Fruit fly (Drosophila melanogaster) whole organism, embryonic: ENCODE results near the gene SdicB.

ENCODE experiments used
- CG10274 ChIP-seq: fragments of 200-800 bp; sonication (Bioruptor generic); optimal IDR thresholded peaks from 3 replicates; lab custom pipeline; 2017; ENCODE audit warnings: missing biosample characterization, mild to moderate bottlenecking, missing genetic modification characterization
- CG10321 ChIP-seq: fragments of 200-800 bp; sonication (Bioruptor generic); IDR thresholded peaks from 2 replicates; pipeline ENCODE4 v1.3.6; 2022; ENCODE audit warnings: missing biosample characterization, missing genetic modification characterization
- CG10462 ChIP-seq: fragments of 200-800 bp; sonication (Bioruptor generic); optimal IDR thresholded peaks from 2 replicates; lab custom pipeline; 2016; ENCODE audit warnings: missing biosample characterization, missing genetic modification characterization
- CG11456 ChIP-seq: fragments of 200-800 bp; sonication (Bioruptor generic); IDR thresholded peaks from 3 replicates; pipeline ENCODE4 v1.3.6; 2022; ENCODE audit warnings: missing biosample characterization, missing genetic modification characterization
- CG11696 ChIP-seq: fragments of 200-800 bp; sonication (Bioruptor generic); IDR thresholded peaks from 2 replicates; pipeline ENCODE4 v1.3.6; 2022; ENCODE audit warnings: missing biosample characterization, missing genetic modification characterization
- CG13424 ChIP-seq: fragments of 200-800 bp; sonication (Bioruptor generic); optimal IDR thresholded peaks from 2 replicates; lab custom pipeline; 2019; ENCODE audit warnings: missing biosample characterization, mild to moderate bottlenecking, missing genetic modification characterization, moderate library complexity
- CG13624 ChIP-seq: fragments of 200-800 bp; sonication (Bioruptor generic); optimal IDR thresholded peaks from 2 replicates; lab custom pipeline; 2016; ENCODE audit warnings: missing biosample characterization, missing genetic modification characterization
- CG14710 ChIP-seq: fragments of 200-800 bp; sonication (Bioruptor generic); optimal IDR thresholded peaks from 3 replicates; lab custom pipeline; 2019; ENCODE audit warnings: missing biosample characterization, mild to moderate bottlenecking, missing genetic modification characterization, moderate library complexity
- CG17186 ChIP-seq: fragments of 200-800 bp; sonication (Bioruptor generic); optimal IDR thresholded peaks from 3 replicates; lab custom pipeline; 2017; ENCODE audit warnings: missing biosample characterization, missing genetic modification reagents, missing genetic modification characterization
- CG17385 ChIP-seq: fragments of 200-800 bp; sonication (Bioruptor generic); optimal IDR thresholded peaks from 3 replicates; lab custom pipeline; 2018; ENCODE audit warnings: missing biosample characterization, mild to moderate bottlenecking, missing genetic modification characterization
- CG3407 ChIP-seq: fragments of 200-800 bp; sonication (Bioruptor generic); optimal IDR thresholded peaks from 2 replicates; lab custom pipeline; 2018; ENCODE audit warnings: missing biosample characterization, mild to moderate bottlenecking, missing genetic modification characterization
- CG34422 ChIP-seq: fragments of 200-800 bp; sonication (Bioruptor generic); IDR thresholded peaks from 3 replicates; pipeline ENCODE4 v1.3.6; 2022; ENCODE audit warnings: missing biosample characterization, missing genetic modification characterization
- CG4617 ChIP-seq: fragments of 200-800 bp; sonication (Bioruptor generic); optimal IDR thresholded peaks from 3 replicates; lab custom pipeline; 2016; ENCODE audit warnings: missing biosample characterization, missing genetic modification characterization, borderline replicate concordance
- CG6791 ChIP-seq: fragments of 200-800 bp; sonication (Bioruptor generic); IDR thresholded peaks from 3 replicates; pipeline ENCODE4 v1.3.6; 2022; ENCODE audit warnings: missing biosample characterization, missing genetic modification characterization; ENCODE audit not compliant: partially characterized antibody
- CG7357 ChIP-seq: fragments of 200-800 bp; sonication (Bioruptor generic); IDR thresholded peaks from 3 replicates; pipeline ENCODE4 v1.3.6; 2022; ENCODE audit warnings: missing biosample characterization, missing genetic modification characterization
- CG7839 ChIP-seq: fragments of 200-800 bp; sonication (Bioruptor generic); optimal IDR thresholded peaks from 3 replicates; lab custom pipeline; 2018; ENCODE audit warnings: missing biosample characterization, mild to moderate bottlenecking, missing genetic modification characterization, moderate library complexity
- CG7987 ChIP-seq: fragments of 200-800 bp; sonication (Bioruptor generic); optimal IDR thresholded peaks from 2 replicates; lab custom pipeline; 2018; ENCODE audit warnings: missing biosample characterization, mild to moderate bottlenecking, missing genetic modification characterization, moderate library complexity
- Dad ChIP-seq: fragments of 200-800 bp; sonication (Bioruptor generic); optimal IDR thresholded peaks from 3 replicates; lab custom pipeline; 2016; ENCODE audit warnings: missing biosample characterization, missing genetic modification characterization
- Deaf1 ChIP-seq: fragments of 200-800 bp; optimal IDR thresholded peaks from 3 replicates; lab custom pipeline; 2019; ENCODE audit warnings: missing biosample characterization, mild to moderate bottlenecking, missing genetic modification characterization, moderate library complexity
- Dip2 ChIP-seq: fragments of 200-800 bp; sonication (Bioruptor generic); IDR thresholded peaks from 2 replicates; pipeline ENCODE4 v1.3.6; 2022; ENCODE audit warnings: missing biosample characterization, missing genetic modification characterization
- Ets65A ChIP-seq: fragments of 200-800 bp; sonication (Bioruptor generic); peaks from one replicate; lab custom pipeline; 2016; ENCODE audit warnings: missing biosample characterization, missing genetic modification characterization
- Ets97D ChIP-seq: fragments of 200-800 bp; sonication (Bioruptor generic); optimal IDR thresholded peaks from 3 replicates; lab custom pipeline; 2016; ENCODE audit warnings: missing biosample characterization, missing genetic modification characterization
- HLH3B ChIP-seq: fragments of 200-800 bp; sonication (Bioruptor generic); IDR thresholded peaks from 2 replicates; pipeline ENCODE4 v1.3.6; 2022; ENCODE audit warnings: missing biosample characterization, missing genetic modification characterization
- Hmr ChIP-seq: fragments of 200-800 bp; sonication (Bioruptor generic); optimal IDR thresholded peaks from 3 replicates; lab custom pipeline; 2017; ENCODE audit warnings: mild to moderate bottlenecking, missing biosample characterization, missing genetic modification reagents, missing genetic modification characterization
- Hsf ChIP-seq: fragments of 200-800 bp; sonication (Bioruptor generic); optimal IDR thresholded peaks from 3 replicates; lab custom pipeline; 2016; ENCODE audit warnings: missing biosample characterization, missing genetic modification characterization
- Lhr ChIP-seq: fragments of 200-800 bp; sonication (Bioruptor generic); optimal IDR thresholded peaks from 3 replicates; lab custom pipeline; 2017; ENCODE audit warnings: mild to moderate bottlenecking, missing biosample characterization, missing genetic modification reagents, missing genetic modification characterization
- MBD-R2 ChIP-seq: fragments of 200-800 bp; sonication (Bioruptor generic); IDR thresholded peaks from 2 replicates; pipeline ENCODE4 v1.3.6; 2022; ENCODE audit warnings: missing biosample characterization, missing genetic modification characterization
- Meics ChIP-seq: fragments of 200-800 bp; sonication (Bioruptor generic); optimal IDR thresholded peaks from 2 replicates; lab custom pipeline; 2017; ENCODE audit warnings: missing biosample characterization, mild to moderate bottlenecking, missing genetic modification characterization
- NFAT ChIP-seq: fragments of 200-800 bp; sonication (Bioruptor generic); IDR thresholded peaks from 2 replicates; pipeline ENCODE4 v1.3.6; 2022; ENCODE audit warnings: missing biosample characterization, missing genetic modification characterization
- Xrp1 ChIP-seq: fragments of 200-800 bp; sonication (Bioruptor generic); IDR thresholded peaks from 2 replicates; pipeline ENCODE4 v1.3.6; 2022; ENCODE audit warnings: missing biosample characterization, missing genetic modification characterization
- YL-1 ChIP-seq: fragments of 200-800 bp; sonication (Bioruptor generic); optimal IDR thresholded peaks from 3 replicates; lab custom pipeline; 2017; ENCODE audit warnings: missing biosample characterization, mild to moderate bottlenecking, missing genetic modification characterization
- ase ChIP-seq: fragments of 200-800 bp; sonication (Bioruptor generic); IDR thresholded peaks from 3 replicates; pipeline ENCODE4 v1.3.6; 2022; ENCODE audit warnings: missing biosample characterization, missing genetic modification characterization
- cg ChIP-seq: fragments of 200-800 bp; sonication (Bioruptor generic); optimal IDR thresholded peaks from 3 replicates; lab custom pipeline; 2019; ENCODE audit warnings: missing biosample characterization, mild to moderate bottlenecking, missing genetic modification characterization, moderate library complexity
- da ChIP-seq: fragments of 200-800 bp; sonication (Bioruptor generic); optimal IDR thresholded peaks from 2 replicates; lab custom pipeline; 2016; ENCODE audit warnings: missing biosample characterization, missing genetic modification characterization
- disco-r ChIP-seq: fragments of 200-800 bp; sonication (Bioruptor generic); optimal IDR thresholded peaks from 2 replicates; lab custom pipeline; 2016; ENCODE audit warnings: missing biosample characterization, missing genetic modification characterization
- dmrt99B ChIP-seq: fragments of 200-800 bp; sonication (Bioruptor generic); optimal IDR thresholded peaks from 2 replicates; lab custom pipeline; 2018; ENCODE audit warnings: missing biosample characterization, mild to moderate bottlenecking, missing genetic modification characterization, moderate library complexity
- en ChIP-seq: fragments of 200-800 bp; sonication (Bioruptor generic); optimal IDR thresholded peaks from 2 replicates; lab custom pipeline; 2016; ENCODE audit warnings: missing biosample characterization, missing genetic modification characterization
- grau ChIP-seq: fragments of 200-800 bp; optimal IDR thresholded peaks from 3 replicates; lab custom pipeline; 2019; ENCODE audit warnings: missing biosample characterization, mild to moderate bottlenecking, missing genetic modification characterization, moderate library complexity
- hth ChIP-seq: fragments of >200 bp; optimal IDR thresholded peaks from 2 replicates; lab custom pipeline; 2017; ENCODE audit warnings: inconsistent platforms
- jing ChIP-seq: fragments of 200-800 bp; sonication (Bioruptor generic); optimal IDR thresholded peaks from 2 replicates; lab custom pipeline; 2018; ENCODE audit warnings: missing biosample characterization, mild to moderate bottlenecking, missing genetic modification characterization
- mirr ChIP-seq: fragments of 200-800 bp; sonication (Bioruptor generic); optimal IDR thresholded peaks from 3 replicates; lab custom pipeline; 2018; ENCODE audit warnings: missing biosample characterization, mild to moderate bottlenecking, missing genetic modification characterization
- pfk ChIP-seq: fragments of 200-800 bp; sonication (Bioruptor generic); optimal IDR thresholded peaks from 2 replicates; lab custom pipeline; 2018; ENCODE audit warnings: missing biosample characterization, mild to moderate bottlenecking, missing genetic modification characterization, moderate library complexity
- phol ChIP-seq: fragments of 200-800 bp; sonication (Bioruptor generic); optimal IDR thresholded peaks from 3 replicates; lab custom pipeline; 2018; ENCODE audit warnings: missing biosample characterization, mild to moderate bottlenecking, missing genetic modification characterization, moderate library complexity
- repo ChIP-seq: fragments of 200-800 bp; sonication (Bioruptor generic); optimal IDR thresholded peaks from 2 replicates; lab custom pipeline; 2016; ENCODE audit warnings: missing biosample characterization, missing genetic modification characterization
- scrt ChIP-seq: fragments of 200-800 bp; sonication (Bioruptor generic); optimal IDR thresholded peaks from 2 replicates; lab custom pipeline; 2018; ENCODE audit warnings: missing biosample characterization, mild to moderate bottlenecking, missing genetic modification characterization, moderate library complexity
- tna ChIP-seq: fragments of 200-800 bp; sonication (Bioruptor generic); IDR thresholded peaks from 2 replicates; pipeline ENCODE4 v1.3.6; 2022; ENCODE audit warnings: missing biosample characterization, missing genetic modification characterization; ENCODE audit not compliant: partially characterized antibody
- toy ChIP-seq: fragments of 200-800 bp; sonication (Bioruptor generic); IDR thresholded peaks from 2 replicates; pipeline ENCODE4 v1.3.6; 2022; ENCODE audit warnings: missing biosample characterization, missing genetic modification characterization
- trem ChIP-seq: fragments of 200-800 bp; optimal IDR thresholded peaks from 3 replicates; lab custom pipeline; 2019; ENCODE audit warnings: missing biosample characterization, mild to moderate bottlenecking, missing genetic modification characterization, moderate library complexity
- z ChIP-seq: fragments of 200-800 bp; sonication (Bioruptor generic); IDR thresholded peaks from 3 replicates; pipeline ENCODE4 v1.3.6; 2022; ENCODE audit warnings: missing biosample characterization, missing genetic modification characterization
- zfh2 ChIP-seq: fragments of 200-800 bp; sonication (Bioruptor generic); optimal IDR thresholded peaks from 2 replicates; lab custom pipeline; 2016; ENCODE audit warnings: missing biosample characterization, missing genetic modification characterization

Gene SdicB

DNA sequence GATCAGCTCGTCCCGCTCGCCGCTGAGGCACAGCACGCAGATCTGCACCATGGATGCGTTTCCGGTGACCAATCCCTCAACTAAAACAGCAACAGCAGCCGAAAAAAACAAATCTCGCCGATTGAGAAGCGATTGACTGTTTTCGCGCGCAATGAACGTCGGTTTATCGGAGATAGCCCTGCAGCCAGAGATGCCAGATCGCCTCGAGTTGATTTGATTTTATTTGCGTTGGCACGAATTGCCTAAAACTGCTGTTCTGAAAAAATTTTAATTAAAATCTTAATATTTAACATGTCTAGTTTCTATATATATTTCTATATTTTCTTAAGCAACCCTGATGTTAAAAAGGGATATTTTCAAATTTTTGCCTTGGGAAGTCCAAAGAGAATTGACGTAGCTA is 46.8 kb downstream of the SdicB start (continued):
- peak; percentile 32 for TF ChIP-seq CG17186 (GFP tag; lab: Kevin White, UChicago)
- TF ChIP-seq MBD-R2 (GFP tag; lab: Robert Waterston, UW): peak; percentile 45; the same call in 1 of the 2 replicates
- TF ChIP-seq YL-1 (GFP tag; lab: Kevin White, UChicago): no peak
- peak; percentile 5 for TF ChIP-seq zfh2 (GFP tag; lab: Kevin White, UChicago)
- TF ChIP-seq CG6791 (GFP tag; lab: Robert Waterston, UW): 0 out of 3 replicates have a peak, but pooled peaks have one; percentile 26
- TF ChIP-seq Ets97D (GFP tag; lab: Kevin White, UChicago): peak; percentile 16
- TF ChIP-seq CG7839 (tag; lab: Kevin White, UChicago): no peak
- no peak for TF ChIP-seq CG10321 (GFP tag; lab: Robert Waterston, UW)
- TF ChIP-seq CG13424 (tag; lab: Kevin White, UChicago): peak; percentile 1
- TF ChIP-seq, all 482 proteins: peak for 42

dm6 chrX:20159679-20160140 is 49.7 kb downstream of the SdicB start, which contains the start of gene Rab35:
Gene Rab35 (minus strand): TSS chrX:20159872.
- TF ChIP-seq CG7987 (no peak), CG7357 (no peak), tna (GFP tag; lab: Robert Waterston, UW) (peak; percentile 80), HLH3B (no peak), CG10274 (GFP tag; lab: Kevin White, UChicago) (no peak), ase (GFP tag; lab: Robert Waterston, UW) (no peak), en (no peak), CG3407 (no peak), dmrt99B (tag; lab: Kevin White, UChicago) (no peak), Ets65A (peak; percentile 57), scrt (GFP tag; lab: Kevin White, UChicago) (no peak), CG10462 (GFP tag; lab: Kevin White, UChicago) (no peak), Hmr (GFP tag; lab: Kevin White, UChicago) (no peak), CG13624 (GFP tag; lab: Kevin White, UChicago) (no peak), disco-r (GFP tag; lab: Kevin White, UChicago) (no peak), cg (GFP tag; lab: Kevin White, UChicago) (peak; percentile 68), Lhr (GFP tag; lab: Kevin White, UChicago) (peak; percentile 66), Deaf1 (tag; lab: Kevin White, UChicago) (no peak), CG11696 (no peak), z (GFP tag; lab: Robert Waterston, UW) (no peak), CG4617 (GFP tag; lab: Kevin White, UChicago) (peak; percentile 84), da (GFP tag; lab: Kevin White, UChicago) (no peak), NFAT (GFP tag; lab: Robert Waterston, UW) (no peak), repo (GFP tag; lab: Kevin White, UChicago) (no peak), CG11456 (GFP tag; lab: Robert Waterston, UW) (no peak), grau (tag; lab: Kevin White, UChicago) (peak; percentile 17), Dip2 (GFP tag; lab: Robert Waterston, UW) (no peak), jing (GFP tag; lab: Kevin White, UChicago) (no peak), mirr (GFP tag; lab: Kevin White, UChicago) (no peak), phol (peak; percentile 66), Meics (GFP tag; lab: Kevin White, UChicago) (no peak), pfk (GFP tag; lab: Kevin White, UChicago) (no peak), hth (lab: Kevin White, UChicago) (no peak), trem (tag; lab: Kevin White, UChicago) (peak; percentile 65), Dad (no peak), CG34422 (GFP tag; lab: Robert Waterston, UW) (no peak), CG14710 (tag; lab: Kevin White, UChicago) (peak; percentile 71), toy (no peak), Xrp1 (GFP tag; lab: Robert Waterston, UW) (0 out of 2 replicates have a peak, but pooled peaks have one; percentile 10), Hsf (GFP tag; lab: Kevin White, UChicago) (peak; percentile 12), CG17385 (no peak)
